Worm (Caenorhabditis elegans): ENCODE data around the gene F25G6.8.

F25G6.8 gene

DNA sequence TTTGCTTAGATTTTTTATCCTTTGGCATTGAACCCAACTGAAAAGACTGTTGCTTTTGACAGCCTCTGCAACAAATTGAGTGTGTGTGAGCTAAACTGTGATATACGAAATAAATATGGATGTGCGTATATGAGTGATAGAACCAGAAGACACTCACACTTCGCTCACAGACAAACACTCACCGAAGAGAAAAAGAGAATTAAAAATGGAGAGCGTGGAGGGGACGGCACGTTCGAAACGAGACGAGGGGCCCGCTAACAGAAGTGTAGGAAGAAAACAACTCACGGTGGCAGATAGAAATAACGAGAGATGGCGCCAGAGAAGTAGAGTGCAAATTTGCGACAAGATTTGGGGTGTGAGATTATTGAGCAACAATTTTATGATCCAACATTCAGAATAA is 46.7 kb downstream of the F25G6.8 start (continued):
- TF ChIP-seq lsy-2 (tag; optimal IDR thresholded peaks at IDR 0.05) = peak in 1 of 2 experiments; percentile 50
- TF ChIP-seq nhr-71 (tag; optimal IDR thresholded peaks at IDR 0.05) = peak; percentile 32
- TF ChIP-seq mdl-1 (tag; optimal IDR thresholded peaks at IDR 0.05) = peak in 1 of 2 experiments; percentile 36
- TF ChIP-seq mab-9 (GFP tag; IDR thresholded peaks at IDR 0.05) = no peak
- no peak for TF ChIP-seq nhr-90 (tag; optimal IDR thresholded peaks at IDR 0.05; ENCODE audit: poor library complexity)

DNA sequence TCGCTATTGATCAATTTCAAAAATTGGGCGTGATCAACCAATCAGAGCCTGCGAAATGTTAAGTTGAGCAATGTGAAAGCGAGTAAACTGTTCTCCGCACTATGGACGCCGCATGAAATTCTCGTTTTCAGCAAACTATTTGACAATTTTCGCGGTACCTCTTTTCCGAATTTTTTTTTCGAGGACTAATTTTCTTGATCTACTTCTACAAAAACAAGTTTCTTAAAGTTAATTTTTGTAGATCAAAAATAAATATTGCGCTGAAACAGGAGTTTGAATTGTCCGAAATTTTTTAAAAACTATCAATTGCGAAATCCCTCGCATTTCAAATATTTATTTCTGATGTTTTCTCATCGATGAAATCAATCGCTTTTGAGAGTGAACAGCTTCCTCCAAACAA is 47.3 kb downstream of the F25G6.8 start:
- TF ChIP-seq efl-1 (optimal IDR thresholded peaks at IDR 0.05) = no peak
- TF ChIP-seq efl-1 (GFP tag; optimal IDR thresholded peaks at IDR 0.05 in 1 of 2) = peak in 1 of 2 experiments; percentile 14
- TF ChIP-seq nhr-84 (tag; optimal IDR thresholded peaks at IDR 0.05) = no peak

DNA sequence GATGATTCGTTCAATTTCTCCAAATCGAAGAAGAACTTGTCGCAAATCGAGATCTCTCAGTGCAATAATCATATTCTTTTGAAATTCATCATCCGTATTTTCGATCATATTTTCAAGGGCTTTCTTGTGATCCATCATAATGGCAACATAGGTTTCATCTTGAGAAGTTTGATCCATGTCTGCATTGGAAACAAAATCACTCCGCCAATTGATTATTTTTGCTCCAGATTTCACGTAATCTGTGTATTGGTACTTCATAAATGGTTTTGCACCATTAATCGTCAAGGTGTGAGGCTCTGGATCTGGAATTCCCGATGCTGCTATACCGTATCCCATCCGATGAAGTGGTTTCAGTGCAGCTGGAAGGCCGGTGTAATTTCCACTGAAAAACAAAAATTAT is 48.5 kb downstream of the F25G6.8 start:
- TF ChIP-seq skn-1 (tag; optimal IDR thresholded peaks at IDR 0.05) (no peak), lir-3 (tag; optimal IDR thresholded peaks at IDR 0.05; ENCODE audit: poor library complexity) (no peak), swsn-7 (tag; optimal IDR thresholded peaks at IDR 0.05) (no peak), snpc-4 (tag; optimal IDR thresholded peaks at IDR 0.05) (no peak), C04F5.9 (tag; optimal IDR thresholded peaks at IDR 0.05) (no peak), mdl-1 (tag; optimal IDR thresholded peaks at IDR 0.05) (no peak), ceh-88 (GFP tag; IDR thresholded peaks at IDR 0.05) (no peak), nhr-47 (tag; optimal IDR thresholded peaks at IDR 0.05) (no peak), unc-98 (GFP tag; IDR thresholded peaks at IDR 0.05) (no peak), fkh-10 (GFP tag; optimal IDR thresholded peaks at IDR 0.05) (no peak), ceh-63 (GFP tag; optimal IDR thresholded peaks at IDR 0.05) (no peak), nhr-77 (tag; optimal IDR thresholded peaks at IDR 0.05) (no peak), mef-2 (tag; optimal IDR thresholded peaks at IDR 0.05) (no peak), hpl-2 (GFP tag; optimal IDR thresholded peaks at IDR 0.05) (no peak), efl-1 (optimal IDR thresholded peaks at IDR 0.05) (no peak), efl-1 (GFP tag; optimal IDR thresholded peaks at IDR 0.05 in 1 of 2) (no peak), elt-3 (tag; optimal IDR thresholded peaks at IDR 0.05) (no peak), unc-86 (tag; optimal IDR thresholded peaks at IDR 0.05) (no peak), unc-30 (tag; optimal IDR thresholded peaks at IDR 0.05) (no peak)

Measured in whole organism, L1 larva.